Fruit fly (Drosophila melanogaster): Measurements from ENCODE around the gene jvl.

Gene jvl

dm6 chr3R:14723671-14724500, 17.5 kb upstream of the jvl start, which contains the start of gene kibra (continued):
- peak; percentile 78 for TF ChIP-seq cyc (GFP tag; optimal IDR thresholded peaks at IDR 0.05)
- peak; percentile 28 for TF ChIP-seq CG6792 (GFP tag; optimal IDR thresholded peaks at IDR 0.05)
- TF ChIP-seq Sox15 (GFP tag; optimal IDR thresholded peaks at IDR 0.05): peak; percentile 43
- peak; percentile 23 for TF ChIP-seq Ets96B (tag; optimal IDR thresholded peaks at IDR 0.05)
- TF ChIP-seq CG10669 (GFP tag; optimal IDR thresholded peaks at IDR 0.05): peak; percentile 23
- TF ChIP-seq CG31627 (GFP tag; optimal IDR thresholded peaks at IDR 0.05): peak; percentile 67
- peak; percentile 52 for TF ChIP-seq CG10631 (GFP tag; optimal IDR thresholded peaks at IDR 0.05)
- TF ChIP-seq fd59A (GFP tag; optimal IDR thresholded peaks at IDR 0.05): no peak
- TF ChIP-seq Blimp-1 (GFP tag; optimal IDR thresholded peaks at IDR 0.05): no peak
- TF ChIP-seq CG3919 (GFP tag; optimal IDR thresholded peaks at IDR 0.05): peak; percentile 63
- peak; percentile 62 for TF ChIP-seq CG11902 (GFP tag; optimal IDR thresholded peaks at IDR 0.05)
- TF ChIP-seq CG1621 (tag; optimal IDR thresholded peaks at IDR 0.05): peak; percentile 67
- TF ChIP-seq CG8119 (GFP tag; IDR thresholded peaks at IDR 0.05): no peak
- TF ChIP-seq CG3032 (tag; optimal IDR thresholded peaks at IDR 0.05): peak; percentile 55
- TF ChIP-seq topi (GFP tag; optimal IDR thresholded peaks at IDR 0.05): peak; percentile 46
- TF ChIP-seq CG16779 (tag; optimal IDR thresholded peaks at IDR 0.05): no peak
- peak; percentile 36 for TF ChIP-seq CG32006 (GFP tag; optimal IDR thresholded peaks at IDR 0.05)
- peak; percentile 54 for TF ChIP-seq OdsH (GFP tag; optimal IDR thresholded peaks at IDR 0.05)
- TF ChIP-seq spab (GFP tag; optimal IDR thresholded peaks at IDR 0.05): no peak
- peak; percentile 39 for TF ChIP-seq Smox (GFP tag; optimal IDR thresholded peaks at IDR 0.05)
- TF ChIP-seq salr (GFP tag; optimal IDR thresholded peaks at IDR 0.05): no peak
- TF ChIP-seq Eip93F (GFP tag; optimal IDR thresholded peaks at IDR 0.05): peak; percentile 45
- peak; percentile 6 to 56 for TF ChIP-seq ss (GFP tag; optimal IDR thresholded peaks at IDR 0.05)
- no peak for TF ChIP-seq eg (GFP tag; IDR thresholded peaks at IDR 0.05)
- TF ChIP-seq CG34406 (GFP tag; optimal IDR thresholded peaks at IDR 0.05): no peak
- TF ChIP-seq Sox102F (GFP tag; optimal IDR thresholded peaks at IDR 0.05): peak; percentile 56
- TF ChIP-seq CG4318 (GFP tag; optimal IDR thresholded peaks at IDR 0.05): no peak
- TF ChIP-seq Sox14 (GFP tag; optimal IDR thresholded peaks at IDR 0.05): peak; percentile 51
- peak; percentile 44 for TF ChIP-seq acj6 (GFP tag; optimal IDR thresholded peaks at IDR 0.05)
- TF ChIP-seq CG15336 (GFP tag; IDR thresholded peaks at IDR 0.05): no peak
- TF ChIP-seq CG11762 (GFP tag; optimal IDR thresholded peaks at IDR 0.05; ENCODE audit: insufficient read depth): peak; percentile 41
- no peak for TF ChIP-seq CG8319 (GFP tag; optimal IDR thresholded peaks at IDR 0.05)
- TF ChIP-seq Gug (GFP tag; IDR thresholded peaks at IDR 0.05): no peak
- peak; percentile 37 for TF ChIP-seq Eip75B (GFP tag; optimal IDR thresholded peaks at IDR 0.05)
- peak; percentile 33 for TF ChIP-seq dsx (GFP tag; optimal IDR thresholded peaks at IDR 0.05; ENCODE audit: poor library complexity, severe bottlenecking)
- peak; percentile 33 for TF ChIP-seq CG9139 (GFP tag; optimal IDR thresholded peaks at IDR 0.05)
- TF ChIP-seq Lpt (GFP tag; optimal IDR thresholded peaks at IDR 0.05): no peak
- peak; percentile 53 for TF ChIP-seq pdm3 (GFP tag; optimal IDR thresholded peaks at IDR 0.05)
- no peak for TF ChIP-seq fd85E (GFP tag; optimal IDR thresholded peaks at IDR 0.05)

dm6 chr3R:14724501-14724859, 16.9 kb upstream of the jvl start:
- TF ChIP-seq fd85E (GFP tag; optimal IDR thresholded peaks at IDR 0.05) (peak; percentile 41), CG10631 (GFP tag; optimal IDR thresholded peaks at IDR 0.05) (no peak)

Data from whole organism, prepupa.